Fruit fly (Drosophila melanogaster) whole organism, prepupa: Measurements from ENCODE around the gene CG2887.

Experiments used
- Blimp-1 ChIP-seq: fragments of 200-800 bp; sonication (Bioruptor generic); optimal IDR thresholded peaks from 3 replicates; lab custom pipeline; 2017; ENCODE audit warnings: missing biosample characterization, missing genetic modification characterization, mild to moderate bottlenecking, moderate library complexity, missing genetic modification reagents
- CG11762 ChIP-seq: fragments of 200-800 bp; sonication (Bioruptor generic); optimal IDR thresholded peaks from 3 replicates; lab custom pipeline; 2016; ENCODE audit warnings: missing biosample characterization, missing genetic modification characterization; ENCODE audit not compliant: insufficient read depth
- CG11902 ChIP-seq: fragments of 200-800 bp; sonication (Bioruptor generic); optimal IDR thresholded peaks from 3 replicates; lab custom pipeline; 2016; ENCODE audit warnings: missing biosample characterization, missing genetic modification characterization
- CG15336 ChIP-seq: fragments of 200-800 bp; sonication (Bioruptor generic); IDR thresholded peaks from 2 replicates; pipeline ENCODE4 v1.3.6; 2022; ENCODE audit warnings: missing biosample characterization, missing genetic modification characterization
- CG1621 ChIP-seq: fragments of 200-800 bp; sonication (Bioruptor generic); optimal IDR thresholded peaks from 3 replicates; lab custom pipeline; 2018; ENCODE audit warnings: missing biosample characterization, mild to moderate bottlenecking, missing genetic modification characterization
- CG16779 ChIP-seq: fragments of 200-800 bp; sonication (Bioruptor generic); optimal IDR thresholded peaks from 3 replicates; lab custom pipeline; 2017; ENCODE audit warnings: missing biosample characterization, mild to moderate bottlenecking, missing genetic modification characterization
- CG3032 ChIP-seq: fragments of 200-800 bp; optimal IDR thresholded peaks from 2 replicates; lab custom pipeline; 2019; ENCODE audit warnings: missing biosample characterization, mild to moderate bottlenecking, missing genetic modification characterization, moderate library complexity
- CG31627 ChIP-seq: fragments of 200-800 bp; sonication (Bioruptor generic); optimal IDR thresholded peaks from 3 replicates; lab custom pipeline; 2016; ENCODE audit warnings: missing biosample characterization, missing genetic modification characterization
- CG32006 ChIP-seq: fragments of 200-800 bp; sonication (Bioruptor generic); optimal IDR thresholded peaks from 3 replicates; lab custom pipeline; 2017; ENCODE audit warnings: missing biosample characterization, mild to moderate bottlenecking, missing genetic modification characterization
- CG34406 ChIP-seq: fragments of 200-800 bp; sonication (Bioruptor generic); optimal IDR thresholded peaks from 3 replicates; lab custom pipeline; 2016; ENCODE audit warnings: missing biosample characterization, missing genetic modification characterization
- CG3919 ChIP-seq: fragments of 200-800 bp; sonication (Bioruptor generic); optimal IDR thresholded peaks from 3 replicates; lab custom pipeline; 2016; ENCODE audit warnings: missing biosample characterization, missing genetic modification characterization
- CG4318 ChIP-seq: fragments of 200-800 bp; sonication (Bioruptor generic); optimal IDR thresholded peaks from 3 replicates; lab custom pipeline; 2017; ENCODE audit warnings: missing biosample characterization, mild to moderate bottlenecking, missing genetic modification characterization
- CG6163 ChIP-seq: fragments of 200-800 bp; sonication (Bioruptor generic); IDR thresholded peaks from 3 replicates; pipeline ENCODE4 v1.3.6; 2022; ENCODE audit warnings: missing biosample characterization, missing genetic modification characterization
- CG6276 ChIP-seq: fragments of 200-800 bp; sonication (Bioruptor generic); optimal IDR thresholded peaks from 2 replicates; lab custom pipeline; 2017; ENCODE audit warnings: missing biosample characterization, mild to moderate bottlenecking, missing genetic modification characterization
- CG6792 ChIP-seq: fragments of 200-800 bp; sonication (Bioruptor generic); optimal IDR thresholded peaks from 3 replicates; lab custom pipeline; 2016; ENCODE audit warnings: missing biosample characterization, missing genetic modification characterization
- CG6808 ChIP-seq: fragments of 200-800 bp; sonication (Bioruptor generic); optimal IDR thresholded peaks from 3 replicates; lab custom pipeline; 2017; ENCODE audit warnings: missing biosample characterization, missing genetic modification characterization, mild to moderate bottlenecking, moderate library complexity, missing genetic modification reagents
- CG6854 ChIP-seq: fragments of 200-800 bp; sonication (Bioruptor generic); optimal IDR thresholded peaks from 2 replicates; lab custom pipeline; 2017; ENCODE audit warnings: missing biosample characterization, mild to moderate bottlenecking, missing genetic modification characterization
- CG7368 ChIP-seq: fragments of 200-800 bp; sonication (Bioruptor generic); optimal IDR thresholded peaks from 3 replicates; lab custom pipeline; 2016; ENCODE audit warnings: missing biosample characterization, missing genetic modification characterization
- CG8119 ChIP-seq: fragments of 200-800 bp; sonication (Bioruptor generic); IDR thresholded peaks from 3 replicates; pipeline ENCODE4 v1.3.6; 2022; ENCODE audit warnings: missing biosample characterization, missing genetic modification characterization
- CG8319 ChIP-seq: fragments of 200-800 bp; sonication (Bioruptor generic); optimal IDR thresholded peaks from 3 replicates; lab custom pipeline; 2016; ENCODE audit warnings: missing biosample characterization, missing genetic modification characterization
- CG8632 ChIP-seq: fragments of 200-800 bp; sonication (Bioruptor generic); optimal IDR thresholded peaks from 3 replicates; lab custom pipeline; 2016; ENCODE audit warnings: missing biosample characterization, missing genetic modification characterization
- CG9139 ChIP-seq: fragments of 200-800 bp; sonication (Bioruptor generic); optimal IDR thresholded peaks from 3 replicates; lab custom pipeline; 2017; ENCODE audit warnings: missing biosample characterization, mild to moderate bottlenecking, missing genetic modification characterization
- Eip75B ChIP-seq: fragments of 200-800 bp; sonication (Bioruptor generic); optimal IDR thresholded peaks from 3 replicates; lab custom pipeline; 2016; ENCODE audit warnings: missing biosample characterization, missing genetic modification characterization
- Eip78C ChIP-seq: fragments of 200-800 bp; sonication (Bioruptor generic); peaks from one replicate; lab custom pipeline; 2016; ENCODE audit warnings: missing biosample characterization, missing genetic modification characterization
- Eip93F ChIP-seq: fragments of 200-800 bp; sonication (Bioruptor generic); optimal IDR thresholded peaks from 2 replicates; lab custom pipeline; 2016; ENCODE audit warnings: missing biosample characterization, mild to moderate bottlenecking, missing genetic modification characterization
- Ets96B ChIP-seq: fragments of 200-800 bp; optimal IDR thresholded peaks from 2 replicates; lab custom pipeline; 2019; ENCODE audit warnings: missing biosample characterization, mild to moderate bottlenecking, missing genetic modification characterization, moderate library complexity
- Gug ChIP-seq: fragments of 200-800 bp; sonication (Bioruptor generic); IDR thresholded peaks from 2 replicates; pipeline ENCODE4 v1.3.6; 2022; ENCODE audit warnings: missing biosample characterization, missing genetic modification characterization
- Hr38 ChIP-seq: sonication (Bioruptor generic); optimal IDR thresholded peaks from 2 replicates; lab custom pipeline; 2016; ENCODE audit warnings: missing biosample characterization, missing genetic modification characterization
- Lpt ChIP-seq: fragments of 200-800 bp; sonication (Bioruptor generic); optimal IDR thresholded peaks from 3 replicates; lab custom pipeline; 2016; ENCODE audit warnings: missing biosample characterization, missing genetic modification characterization
- OdsH ChIP-seq: fragments of 200-800 bp; sonication (Bioruptor generic); optimal IDR thresholded peaks from 3 replicates; lab custom pipeline; 2016; ENCODE audit warnings: missing biosample characterization, missing genetic modification characterization
- Smox ChIP-seq: fragments of 200-800 bp; sonication (Bioruptor generic); optimal IDR thresholded peaks from 3 replicates; lab custom pipeline; 2016; ENCODE audit warnings: missing biosample characterization, missing genetic modification characterization
- Sox14 ChIP-seq: fragments of 200-800 bp; sonication (Bioruptor generic); optimal IDR thresholded peaks from 3 replicates; lab custom pipeline; 2016; ENCODE audit warnings: missing biosample characterization, missing genetic modification characterization
- Sox15 ChIP-seq: fragments of 200-800 bp; sonication (Bioruptor generic); optimal IDR thresholded peaks from 3 replicates; lab custom pipeline; 2016; ENCODE audit warnings: missing biosample characterization, missing genetic modification characterization
- cyc ChIP-seq: fragments of 200-800 bp; sonication (Bioruptor generic); optimal IDR thresholded peaks from 3 replicates; lab custom pipeline; 2016; ENCODE audit warnings: missing biosample characterization, missing genetic modification characterization
- dsx ChIP-seq: fragments of 200-800 bp; optimal IDR thresholded peaks from 3 replicates; lab custom pipeline; 2019; ENCODE audit warnings: missing biosample characterization, mild to moderate bottlenecking, missing genetic modification characterization, moderate library complexity; ENCODE audit not compliant: poor library complexity, severe bottlenecking
- eg ChIP-seq: fragments of 200-800 bp; sonication (Bioruptor generic); IDR thresholded peaks from 3 replicates; pipeline ENCODE4 v1.3.6; 2022; ENCODE audit warnings: missing biosample characterization, missing genetic modification characterization
- esn ChIP-seq: fragments of 200-800 bp; sonication (Bioruptor generic); optimal IDR thresholded peaks from 2 replicates; lab custom pipeline; 2016; ENCODE audit warnings: missing biosample characterization, mild to moderate bottlenecking, missing genetic modification characterization, moderate library complexity
- lz ChIP-seq: fragments of 200-800 bp; sonication (Bioruptor generic); optimal IDR thresholded peaks from 3 replicates; lab custom pipeline; 2016; ENCODE audit warnings: missing biosample characterization, missing genetic modification characterization
- pdm3 ChIP-seq: fragments of 200-800 bp; sonication (Bioruptor generic); optimal IDR thresholded peaks from 3 replicates; lab custom pipeline; 2016; ENCODE audit warnings: missing biosample characterization, missing genetic modification characterization
- spab ChIP-seq: fragments of 200-800 bp; sonication (Bioruptor generic); optimal IDR thresholded peaks from 2 replicates; lab custom pipeline; 2017; ENCODE audit warnings: missing biosample characterization, mild to moderate bottlenecking, missing genetic modification characterization, missing genetic modification reagents
- ss ChIP-seq, 2 experiments: fragments of 200-800 bp; sonication (Bioruptor generic); optimal IDR thresholded peaks; 2 replicates in 1 of 2; 3 replicates in 1 of 2; lab custom pipeline; 2017 to 2018; ENCODE audit warnings: mild to moderate bottlenecking in 2 of 2, missing biosample characterization in 2 of 2, missing genetic modification characterization in 2 of 2, moderate library complexity in 1 of 2
- svp ChIP-seq: fragments of 200-800 bp; sonication (Bioruptor generic); peaks from one replicate; lab custom pipeline; 2016; ENCODE audit warnings: missing biosample characterization, missing genetic modification characterization
- vri ChIP-seq: fragments of 200-800 bp; sonication (Bioruptor generic); optimal IDR thresholded peaks from 3 replicates; lab custom pipeline; 2016; ENCODE audit warnings: missing biosample characterization, mild to moderate bottlenecking, missing genetic modification characterization

Gene CG2887

DNA sequence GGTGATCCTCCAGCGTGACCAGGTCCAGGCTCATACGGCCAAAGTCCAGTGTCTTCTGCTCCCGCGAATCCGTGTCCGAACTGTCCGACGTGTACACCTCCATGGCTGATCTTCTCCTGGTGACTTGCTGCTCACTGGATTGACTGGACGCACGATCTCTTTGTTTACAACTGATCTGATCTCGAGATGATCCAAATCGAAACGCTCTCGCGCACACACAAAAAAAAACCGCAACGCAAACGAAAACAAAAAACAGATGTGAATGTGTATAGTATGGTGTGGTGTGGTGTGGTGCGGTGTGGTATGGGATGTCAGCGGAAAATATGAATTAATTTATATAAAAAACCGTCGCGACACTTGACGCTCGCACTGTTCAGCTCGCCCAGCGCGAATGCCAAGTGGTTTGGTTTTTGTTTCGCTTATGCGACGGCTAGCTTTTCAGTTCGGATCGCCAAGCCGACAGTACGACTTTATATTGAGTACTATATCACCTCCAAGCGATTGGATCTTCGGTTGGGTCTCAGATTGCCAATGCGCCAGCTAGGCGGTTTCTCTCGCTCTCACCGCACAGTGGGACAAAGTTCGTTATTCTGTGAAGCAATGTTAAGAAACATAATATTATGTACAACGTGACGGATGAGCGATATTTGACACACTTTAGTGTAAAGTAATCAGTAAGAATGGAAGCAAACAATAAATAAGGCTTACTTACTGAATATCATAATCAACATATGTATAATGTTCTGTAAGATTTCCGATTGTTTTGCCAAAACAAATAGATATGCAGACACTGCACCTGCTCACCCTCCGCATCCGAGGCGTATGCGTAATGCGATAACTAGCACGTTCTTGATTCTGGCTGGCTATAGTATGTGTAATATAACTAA, 8.1 kb upstream of the CG2887 start (continued):
- peak; percentile 67 for TF ChIP-seq CG1621 (tag; lab: Kevin White, UChicago)
- TF ChIP-seq CG3919, result peak; percentile 44
- TF ChIP-seq dsx (GFP tag; lab: Kevin White, UChicago), result peak; percentile 44
- TF ChIP-seq CG6163 (GFP tag; lab: Robert Waterston, UW), result no peak
- TF ChIP-seq ss (GFP tag; optimal IDR thresholded peaks at IDR 0.05; lab: Kevin White, UChicago), result peak; percentile 41 to 68
- no peak for TF ChIP-seq Hr38 (GFP tag; lab: Kevin White, UChicago)
- TF ChIP-seq Lpt (GFP tag; lab: Kevin White, UChicago), result peak; percentile 41
- no peak for TF ChIP-seq Eip93F (GFP tag; lab: Kevin White, UChicago)
- TF ChIP-seq CG32006 (GFP tag; lab: Kevin White, UChicago), result peak; percentile 78
- TF ChIP-seq OdsH (GFP tag; lab: Kevin White, UChicago), result peak; percentile 76
- peak; percentile 39 for TF ChIP-seq CG8319 (GFP tag; lab: Kevin White, UChicago)
- peak; percentile 91 for TF ChIP-seq Eip78C (GFP tag; lab: Kevin White, UChicago)
- TF ChIP-seq CG6808 (GFP tag; lab: Kevin White, UChicago), result peak; percentile 65
- peak; percentile 56 for TF ChIP-seq CG16779 (tag; lab: Kevin White, UChicago)
- peak; percentile 64 for TF ChIP-seq CG6276 (GFP tag; lab: Kevin White, UChicago)
- no peak for TF ChIP-seq CG6854 (GFP tag; lab: Kevin White, UChicago)
- peak; percentile 72 for TF ChIP-seq pdm3 (GFP tag; lab: Kevin White, UChicago)
- peak; percentile 49 for TF ChIP-seq CG31627 (GFP tag; lab: Kevin White, UChicago)
- TF ChIP-seq spab (GFP tag; lab: Kevin White, UChicago), result peak; percentile 58
- peak; percentile 48 for TF ChIP-seq CG4318 (GFP tag; lab: Kevin White, UChicago)
- peak; percentile 74 for TF ChIP-seq Ets96B

DNA sequence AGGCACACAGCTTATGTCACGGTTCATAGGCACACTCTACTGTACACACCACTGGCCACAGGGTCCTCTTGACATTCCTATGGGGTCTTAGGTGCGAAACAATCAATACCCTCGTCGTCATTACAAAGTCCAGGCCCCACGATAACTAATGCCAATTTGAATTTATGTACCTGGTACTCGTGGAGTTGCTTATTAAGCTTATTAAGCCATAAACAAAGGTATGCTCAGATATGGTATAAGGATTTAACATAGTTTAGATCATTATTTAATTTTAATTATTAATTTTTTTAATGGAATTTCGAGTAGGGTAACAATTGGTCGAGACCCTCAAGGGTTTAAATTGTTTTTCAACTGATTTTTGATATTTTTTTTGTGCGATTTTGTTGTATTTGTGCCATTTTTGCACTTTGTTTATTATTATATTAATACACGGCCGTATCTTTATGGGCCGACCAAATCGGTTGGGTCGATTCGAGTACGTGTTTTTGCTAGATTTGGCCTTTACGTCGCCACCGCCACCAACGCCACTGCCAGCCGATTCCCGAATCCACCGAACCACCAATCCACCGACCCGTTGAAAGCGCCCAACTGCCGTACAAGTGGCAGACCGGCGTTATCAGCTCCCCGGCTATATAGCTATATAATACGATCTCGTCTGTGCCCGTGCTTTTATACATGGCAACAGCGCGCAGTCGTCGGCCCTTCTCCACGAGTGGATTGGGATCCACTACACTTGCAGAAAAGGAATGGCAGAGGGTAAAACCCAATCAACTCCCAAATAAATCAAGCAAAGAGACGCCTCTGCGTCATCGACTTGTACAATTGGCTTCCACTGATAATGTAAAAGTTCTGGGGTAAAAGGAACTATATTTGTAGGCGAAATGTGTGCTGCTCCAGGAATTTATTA, 6.2 kb upstream of the CG2887 start:
- TF ChIP-seq svp (peak; percentile 72), Blimp-1 (GFP tag; lab: Kevin White, UChicago) (no peak), CG4318 (GFP tag; lab: Kevin White, UChicago) (no peak), vri (GFP tag; lab: Kevin White, UChicago) (peak; percentile 10), Eip78C (GFP tag; lab: Kevin White, UChicago) (peak; percentile 47)

DNA sequence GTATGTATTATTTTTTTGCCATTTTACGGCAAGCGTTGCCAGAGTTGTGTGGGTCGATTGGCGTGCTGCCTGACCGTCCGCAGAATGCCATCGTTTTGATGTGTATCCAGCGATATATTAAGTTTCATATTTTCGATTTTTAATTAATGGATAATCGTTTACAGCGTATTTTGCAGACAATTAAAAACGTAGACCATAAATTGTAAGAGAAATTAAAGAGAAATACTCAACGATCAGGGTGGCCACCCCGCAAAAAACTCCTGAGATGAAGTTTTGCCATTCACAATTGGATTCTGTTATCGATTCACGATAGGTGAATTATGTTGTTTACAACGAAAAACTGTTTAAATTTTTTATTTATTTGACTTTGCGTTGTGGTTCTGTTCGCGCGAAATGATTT, 3.7 kb downstream of the CG2887 start, which contains the start of gene nocte:
TSS of gene nocte (minus strand) at position 51 of the 400 bp plus-strand sequence.
- TF ChIP-seq Hr38 (GFP tag; lab: Kevin White, UChicago) (no peak), svp (peak; percentile 76), Eip75B (GFP tag; lab: Kevin White, UChicago) (no peak), CG32006 (GFP tag; lab: Kevin White, UChicago) (no peak), Blimp-1 (GFP tag; lab: Kevin White, UChicago) (no peak), lz (no peak), CG6792 (GFP tag; lab: Kevin White, UChicago) (no peak), Sox15 (GFP tag; lab: Kevin White, UChicago) (no peak), Ets96B (no peak), CG8119 (GFP tag; lab: Robert Waterston, UW) (no peak), esn (GFP tag; lab: Kevin White, UChicago) (peak; percentile 22), CG34406 (GFP tag; lab: Kevin White, UChicago) (no peak), Sox14 (GFP tag; lab: Kevin White, UChicago) (no peak), cyc (GFP tag; lab: Kevin White, UChicago) (peak; percentile 28), vri (GFP tag; lab: Kevin White, UChicago) (no peak), CG9139 (no peak), CG8319 (GFP tag; lab: Kevin White, UChicago) (no peak), CG8632 (GFP tag; lab: Kevin White, UChicago) (no peak), CG3032 (tag; lab: Kevin White, UChicago) (no peak), CG15336 (GFP tag; lab: Robert Waterston, UW) (no peak), Gug (GFP tag; lab: Robert Waterston, UW) (no peak), eg (GFP tag; lab: Robert Waterston, UW) (no peak), CG16779 (tag; lab: Kevin White, UChicago) (no peak), CG1621 (tag; lab: Kevin White, UChicago) (no peak), Smox (GFP tag; lab: Kevin White, UChicago) (no peak), CG11762 (GFP tag; lab: Kevin White, UChicago) (no peak), CG11902 (no peak), CG7368 (GFP tag; lab: Kevin White, UChicago) (no peak)
